Fruit fly (Drosophila melanogaster) whole organism, embryonic: ENCODE data around the gene CG31793.

ENCODE experiments used
- Abd-B ChIP-seq: fragments of 200-800 bp; sonication (Bioruptor generic); optimal IDR thresholded peaks from 2 replicates; lab custom pipeline; 2018; ENCODE audit warnings: missing biosample characterization, mild to moderate bottlenecking, missing genetic modification characterization, moderate library complexity
- B-H1 ChIP-seq: fragments of 200-800 bp; sonication (Bioruptor generic); IDR thresholded peaks from 3 replicates; pipeline ENCODE4 v1.3.6; 2022; ENCODE audit warnings: missing biosample characterization, missing genetic modification characterization
- CG10431 ChIP-seq: fragments of 200-800 bp; sonication (Bioruptor generic); optimal IDR thresholded peaks from 3 replicates; lab custom pipeline; 2018; ENCODE audit warnings: missing biosample characterization, mild to moderate bottlenecking, missing genetic modification characterization
- CG10462 ChIP-seq: fragments of 200-800 bp; sonication (Bioruptor generic); optimal IDR thresholded peaks from 2 replicates; lab custom pipeline; 2016; ENCODE audit warnings: missing biosample characterization, missing genetic modification characterization
- CG11093 ChIP-seq: fragments of 200-800 bp; sonication (Bioruptor generic); IDR thresholded peaks from 3 replicates; pipeline ENCODE4 v1.3.6; 2022; ENCODE audit warnings: missing biosample characterization, missing genetic modification characterization
- CG14667 ChIP-seq: fragments of 200-800 bp; sonication (Bioruptor generic); IDR thresholded peaks from 2 replicates; pipeline ENCODE4 v1.3.6; 2022; ENCODE audit warnings: missing biosample characterization, missing genetic modification characterization
- CG15011 ChIP-seq: fragments of 200-800 bp; sonication (Bioruptor generic); optimal IDR thresholded peaks from 3 replicates; lab custom pipeline; 2018; ENCODE audit warnings: missing biosample characterization, mild to moderate bottlenecking, missing genetic modification characterization
- CG17359 ChIP-seq: fragments of 200-800 bp; sonication (Bioruptor generic); optimal IDR thresholded peaks from 3 replicates; lab custom pipeline; 2018; ENCODE audit warnings: missing biosample characterization, mild to moderate bottlenecking, missing genetic modification characterization, moderate library complexity
- CG1832 ChIP-seq: fragments of 200-800 bp; sonication (Bioruptor generic); optimal IDR thresholded peaks from 2 replicates; lab custom pipeline; 2017; ENCODE audit warnings: missing biosample characterization, mild to moderate bottlenecking, missing genetic modification characterization, inconsistent platforms
- CG18619 ChIP-seq: fragments of 200-800 bp; sonication (Bioruptor generic); optimal IDR thresholded peaks from 3 replicates; lab custom pipeline; 2017; ENCODE audit warnings: missing biosample characterization, mild to moderate bottlenecking, missing genetic modification characterization
- CG2678 ChIP-seq: fragments of 200-800 bp; sonication (Bioruptor generic); optimal IDR thresholded peaks from 3 replicates; lab custom pipeline; 2019; ENCODE audit warnings: missing biosample characterization, mild to moderate bottlenecking, missing genetic modification characterization, moderate library complexity
- CG2712 ChIP-seq: fragments of 200-800 bp; optimal IDR thresholded peaks from 3 replicates; lab custom pipeline; 2019; ENCODE audit warnings: missing biosample characterization, mild to moderate bottlenecking, missing genetic modification characterization, moderate library complexity
- CG32532 ChIP-seq: fragments of 200-800 bp; sonication (Bioruptor generic); IDR thresholded peaks from 2 replicates; pipeline ENCODE4 v1.3.6; 2022; ENCODE audit warnings: missing biosample characterization, missing genetic modification characterization
- CG3407 ChIP-seq: fragments of 200-800 bp; sonication (Bioruptor generic); optimal IDR thresholded peaks from 2 replicates; lab custom pipeline; 2018; ENCODE audit warnings: missing biosample characterization, mild to moderate bottlenecking, missing genetic modification characterization
- CG43689 ChIP-seq: fragments of 200-800 bp; sonication (Bioruptor generic); IDR thresholded peaks from 2 replicates; pipeline ENCODE4 v1.3.6; 2022; ENCODE audit warnings: missing biosample characterization, missing genetic modification characterization
- CG4707 ChIP-seq: fragments of 200-800 bp; sonication (Bioruptor generic); optimal IDR thresholded peaks from 2 replicates; lab custom pipeline; 2018; ENCODE audit warnings: missing biosample characterization, mild to moderate bottlenecking, missing genetic modification characterization, moderate library complexity
- CG6689 ChIP-seq: fragments of 200-800 bp; sonication (Bioruptor generic); IDR thresholded peaks from 2 replicates; pipeline ENCODE4 v1.3.6; 2022; ENCODE audit warnings: missing biosample characterization, missing genetic modification characterization
- CG7745 ChIP-seq: fragments of 200-800 bp; sonication (Bioruptor generic); optimal IDR thresholded peaks from 2 replicates; lab custom pipeline; 2018; ENCODE audit warnings: missing biosample characterization, mild to moderate bottlenecking, missing genetic modification characterization, moderate library complexity
- CG7987 ChIP-seq: fragments of 200-800 bp; sonication (Bioruptor generic); optimal IDR thresholded peaks from 2 replicates; lab custom pipeline; 2018; ENCODE audit warnings: missing biosample characterization, mild to moderate bottlenecking, missing genetic modification characterization, moderate library complexity
- CG8089 ChIP-seq: fragments of 200-800 bp; sonication (Bioruptor generic); optimal IDR thresholded peaks from 3 replicates; lab custom pipeline; 2016; ENCODE audit warnings: missing biosample characterization, missing genetic modification characterization
- CG9437 ChIP-seq: fragments of 200-800 bp; sonication (Bioruptor generic); optimal IDR thresholded peaks from 2 replicates; lab custom pipeline; 2018; ENCODE audit warnings: missing biosample characterization, mild to moderate bottlenecking, missing genetic modification characterization
- CrebB ChIP-seq: fragments of 200-800 bp; sonication (Bioruptor generic); optimal IDR thresholded peaks from 3 replicates; lab custom pipeline; 2018; ENCODE audit warnings: missing biosample characterization, mild to moderate bottlenecking, missing genetic modification characterization
- Dad ChIP-seq: fragments of 200-800 bp; sonication (Bioruptor generic); optimal IDR thresholded peaks from 3 replicates; lab custom pipeline; 2016; ENCODE audit warnings: missing biosample characterization, missing genetic modification characterization
- Deaf1 ChIP-seq: fragments of 200-800 bp; optimal IDR thresholded peaks from 3 replicates; lab custom pipeline; 2019; ENCODE audit warnings: missing biosample characterization, mild to moderate bottlenecking, missing genetic modification characterization, moderate library complexity
- Fer2 ChIP-seq: fragments of 200-800 bp; sonication (Bioruptor generic); optimal IDR thresholded peaks from 2 replicates; lab custom pipeline; 2018; ENCODE audit warnings: missing biosample characterization, mild to moderate bottlenecking, missing genetic modification characterization, moderate library complexity
- Gsc ChIP-seq: fragments of 200-800 bp; sonication (Bioruptor generic); IDR thresholded peaks from 2 replicates; pipeline ENCODE4 v1.3.6; 2022; ENCODE audit warnings: missing biosample characterization, missing genetic modification characterization
- H2.0 ChIP-seq: fragments of 200-800 bp; sonication (Bioruptor generic); IDR thresholded peaks from 2 replicates; pipeline ENCODE4 v1.3.6; 2022; ENCODE audit warnings: missing biosample characterization, missing genetic modification characterization
- Hmr ChIP-seq: fragments of 200-800 bp; sonication (Bioruptor generic); optimal IDR thresholded peaks from 3 replicates; lab custom pipeline; 2017; ENCODE audit warnings: mild to moderate bottlenecking, missing biosample characterization, missing genetic modification reagents, missing genetic modification characterization
- Mrtf ChIP-seq: fragments of 200-800 bp; sonication (Bioruptor generic); IDR thresholded peaks from 3 replicates; pipeline ENCODE4 v1.3.6; 2022; ENCODE audit warnings: missing biosample characterization, missing genetic modification characterization
- ac ChIP-seq: fragments of 200-800 bp; sonication (Bioruptor generic); optimal IDR thresholded peaks from 3 replicates; lab custom pipeline; 2017; ENCODE audit warnings: missing biosample characterization, mild to moderate bottlenecking, missing genetic modification characterization
- fru ChIP-seq: fragments of >200 bp; optimal IDR thresholded peaks from 2 replicates; lab custom pipeline; 2017
- ftz-f1 ChIP-seq: fragments of 200-800 bp; sonication (Bioruptor generic); optimal IDR thresholded peaks from 2 replicates; lab custom pipeline; 2016; ENCODE audit warnings: missing biosample characterization, missing genetic modification characterization
- gce ChIP-seq: fragments of 200-800 bp; sonication (Bioruptor generic); IDR thresholded peaks from 3 replicates; pipeline ENCODE4 v1.3.6; 2022; ENCODE audit warnings: missing biosample characterization, missing genetic modification characterization
- grn ChIP-seq: fragments of 200-800 bp; sonication (Bioruptor generic); optimal IDR thresholded peaks from 3 replicates; lab custom pipeline; 2017; ENCODE audit warnings: missing biosample characterization, missing genetic modification characterization
- jigr1 ChIP-seq: fragments of 200-800 bp; sonication (Bioruptor generic); IDR thresholded peaks from 3 replicates; pipeline ENCODE4 v1.3.6; 2022; ENCODE audit warnings: missing biosample characterization, missing genetic modification characterization
- lola ChIP-seq, 3 experiments: fragments of >200 bp in 2 of 3; fragments of 200-800 bp in 1 of 3; sonication (Bioruptor generic) in 1 of 3; optimal IDR thresholded peaks; 2 replicates each; lab custom pipeline; 2017 to 2019; ENCODE audit warnings: missing biosample characterization in 3 of 3, missing genetic modification characterization in 3 of 3, mild to moderate bottlenecking in 1 of 3, moderate library complexity in 1 of 3
- mam ChIP-seq: fragments of 200-800 bp; sonication (Bioruptor generic); optimal IDR thresholded peaks from 3 replicates; lab custom pipeline; 2016; ENCODE audit warnings: missing biosample characterization, missing genetic modification characterization
- nerfin-2 ChIP-seq: fragments of 200-800 bp; sonication (Bioruptor generic); IDR thresholded peaks from 2 replicates; pipeline ENCODE4 v1.3.6; 2022; ENCODE audit warnings: missing biosample characterization, missing genetic modification characterization; ENCODE audit not compliant: partially characterized antibody
- peb ChIP-seq: fragments of 200-800 bp; sonication (Bioruptor generic); IDR thresholded peaks from 2 replicates; pipeline ENCODE4 v1.3.6; 2022; ENCODE audit warnings: missing biosample characterization, missing genetic modification characterization
- prd ChIP-seq, 3 experiments: fragments of >200 bp in 2 of 3; fragments of 200-800 bp in 1 of 3; sonication (Bioruptor generic) in 1 of 3; optimal IDR thresholded peaks in 2 of 3; IDR thresholded peaks in 1 of 3; 2 replicates in 2 of 3; 3 replicates in 1 of 3; pipeline versions ENCODE4 v1.3.6 to Lab custom; 2017 to 2022; ENCODE audit warnings: missing biosample characterization in 1 of 3, missing genetic modification characterization in 1 of 3
- sim ChIP-seq: fragments of 200-800 bp; sonication (Bioruptor generic); IDR thresholded peaks from 2 replicates; pipeline ENCODE4 v1.3.6; 2022; ENCODE audit warnings: missing biosample characterization, missing genetic modification characterization
- so ChIP-seq: fragments of 200-800 bp; sonication (Bioruptor generic); IDR thresholded peaks from 3 replicates; pipeline ENCODE4 v1.3.6; 2022; ENCODE audit warnings: missing biosample characterization, missing genetic modification characterization
- tap ChIP-seq: fragments of 200-800 bp; optimal IDR thresholded peaks from 3 replicates; lab custom pipeline; 2019; ENCODE audit warnings: missing biosample characterization, mild to moderate bottlenecking, missing genetic modification characterization, moderate library complexity
- tio ChIP-seq: fragments of 200-800 bp; sonication (Bioruptor generic); optimal IDR thresholded peaks from 2 replicates; lab custom pipeline; 2017; ENCODE audit warnings: missing biosample characterization, missing genetic modification characterization, inconsistent platforms
- twi ChIP-seq: fragments of 200-800 bp; optimal IDR thresholded peaks from 2 replicates; lab custom pipeline; 2019; ENCODE audit warnings: missing biosample characterization, mild to moderate bottlenecking, missing genetic modification characterization, moderate library complexity
- zen ChIP-seq: fragments of 200-800 bp; sonication (Bioruptor generic); optimal IDR thresholded peaks from 3 replicates; lab custom pipeline; 2018; ENCODE audit warnings: missing biosample characterization, mild to moderate bottlenecking, missing genetic modification characterization, moderate library complexity
- zfh1 ChIP-seq: fragments of 200-800 bp; sonication (Bioruptor generic); IDR thresholded peaks from 3 replicates; pipeline ENCODE4 v1.3.6; 2022; ENCODE audit warnings: missing biosample characterization, missing genetic modification characterization

Gene CG31793

DNA sequence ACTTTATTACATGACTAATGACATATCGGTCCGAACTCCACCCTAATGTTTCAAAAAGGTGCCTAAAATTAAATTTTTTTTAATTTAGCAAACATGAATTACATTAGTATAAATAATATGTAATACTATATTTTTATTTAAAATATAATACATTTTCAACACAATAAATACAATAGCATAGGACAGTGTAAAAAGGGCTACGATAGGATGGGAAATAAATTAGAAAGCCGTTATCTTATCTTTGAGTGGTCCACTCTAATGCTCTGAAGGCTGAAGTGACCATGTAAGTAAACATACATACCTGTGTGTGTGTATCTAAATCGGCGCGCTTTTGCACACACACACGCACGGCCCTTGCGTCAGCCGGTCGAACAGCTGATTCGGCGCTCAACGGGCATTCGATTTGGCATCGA, at the start of gene CG31793 (continued):
- TF ChIP-seq prd (optimal IDR thresholded peaks at IDR 0.05; lab: Kevin White, UChicago): no peak
- TF ChIP-seq prd (GFP tag; IDR thresholded peaks at IDR 0.05; lab: Robert Waterston, UW): 0 out of 3 replicates have a peak, but pooled peaks have one; percentile 17
- no peak for TF ChIP-seq CG4707
- TF ChIP-seq CG2712 (tag; lab: Kevin White, UChicago): peak; percentile 62
- TF ChIP-seq Gsc (GFP tag; lab: Robert Waterston, UW): no peak
- no peak for TF ChIP-seq twi (tag; lab: Kevin White, UChicago)
- 0 out of 2 replicates have a peak, but pooled peaks have one; percentile 22 for TF ChIP-seq H2.0 (GFP tag; lab: Robert Waterston, UW)
- TF ChIP-seq CG11093 (GFP tag; lab: Robert Waterston, UW): no peak
- peak; percentile 52 for TF ChIP-seq CG17359 (tag; lab: Kevin White, UChicago)
- no peak for TF ChIP-seq CG7745 (tag; lab: Kevin White, UChicago)
- peak; percentile 79 for TF ChIP-seq CG2678 (tag; lab: Kevin White, UChicago)
- peak; percentile 42 for TF ChIP-seq Deaf1

DNA sequence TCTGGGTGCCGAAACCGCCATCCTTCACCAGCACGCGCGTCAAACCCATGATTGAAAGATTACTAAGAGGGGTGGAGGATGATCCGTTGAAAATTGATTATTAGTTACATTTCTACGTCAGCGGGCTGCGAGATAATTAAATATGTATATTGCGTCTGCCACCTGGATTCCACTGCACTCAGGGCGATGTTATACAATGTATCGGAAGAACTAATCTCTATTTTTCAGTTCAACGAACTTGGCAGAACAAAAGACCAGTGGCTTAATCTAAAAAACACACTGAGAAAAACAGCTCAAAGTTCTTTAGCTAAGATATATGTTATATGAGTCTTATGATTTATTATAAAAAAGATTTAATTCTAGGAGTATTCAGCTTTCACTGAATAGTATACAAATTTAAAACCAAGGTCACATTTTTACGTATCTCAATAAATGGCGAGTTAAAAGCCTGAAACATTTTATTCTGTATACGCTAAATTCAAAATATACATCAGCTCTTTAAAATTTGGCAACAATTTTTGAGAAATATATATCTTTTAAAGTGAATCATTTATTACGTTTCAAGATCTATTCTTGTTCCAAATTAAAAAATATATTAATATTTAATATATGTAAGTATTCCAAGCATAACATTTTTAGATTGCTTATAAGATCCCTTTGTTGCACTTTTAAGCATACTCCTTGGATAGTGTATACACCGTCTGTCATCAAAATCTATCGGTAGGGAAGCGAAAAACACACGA, 49.5 kb upstream of the CG31793 start:
- TF ChIP-seq Dad (GFP tag; lab: Kevin White, UChicago) (no peak), CrebB (tag; lab: Kevin White, UChicago) (no peak), ftz-f1 (GFP tag; lab: Kevin White, UChicago) (no peak), CG2712 (tag; lab: Kevin White, UChicago) (peak; percentile 34), CG10462 (GFP tag; lab: Kevin White, UChicago) (no peak), CG14667 (GFP tag; lab: Robert Waterston, UW) (no peak), tio (GFP tag; lab: Kevin White, UChicago) (no peak), Mrtf (no peak), so (no peak), Deaf1 (peak; percentile 25), tap (no peak), nerfin-2 (GFP tag; lab: Robert Waterston, UW) (no peak), zfh1 (GFP tag; lab: Robert Waterston, UW) (no peak), CG7987 (GFP tag; lab: Kevin White, UChicago) (no peak), CG1832 (no peak), CG9437 (GFP tag; lab: Kevin White, UChicago) (peak; percentile 48), ac (GFP tag; lab: Kevin White, UChicago) (no peak), mam (no peak), jigr1 (GFP tag; lab: Robert Waterston, UW) (no peak), CG10431 (GFP tag; lab: Kevin White, UChicago) (no peak), CG3407 (GFP tag; lab: Kevin White, UChicago) (no peak), CG4707 (no peak), Abd-B (GFP tag; lab: Kevin White, UChicago) (no peak), gce (GFP tag; lab: Robert Waterston, UW) (no peak), grn (GFP tag; lab: Kevin White, UChicago) (no peak), B-H1 (no peak), peb (GFP tag; lab: Robert Waterston, UW) (no peak), CG15011 (GFP tag; lab: Kevin White, UChicago) (no peak), CG8089 (no peak), CG43689 (no peak), lola (GFP tag; optimal IDR thresholded peaks at IDR 0.05; lab: Kevin White, UChicago) (peak in 1 of 3 experiments; percentile 21), Hmr (peak; percentile 55), sim (GFP tag; lab: Robert Waterston, UW) (no peak), CG32532 (GFP tag; lab: Robert Waterston, UW) (peak; percentile 19; the same call in 1 of the 2 replicates), zen (tag; lab: Kevin White, UChicago) (no peak), Fer2 (no peak), CG6689 (GFP tag; lab: Robert Waterston, UW) (0 out of 2 replicates have a peak, but pooled peaks have one; percentile 23), fru (lab: Kevin White, UChicago) (no peak), prd (optimal IDR thresholded peaks at IDR 0.05; lab: Kevin White, UChicago) (no peak), prd (GFP tag; IDR thresholded peaks at IDR 0.05; lab: Robert Waterston, UW) (no peak; the same call in 2 of the 3 replicates), CG18619 (no peak)
